Fruit fly (Drosophila melanogaster): ENCODE measurements around the gene RhoL.

The RhoL gene

DNA sequence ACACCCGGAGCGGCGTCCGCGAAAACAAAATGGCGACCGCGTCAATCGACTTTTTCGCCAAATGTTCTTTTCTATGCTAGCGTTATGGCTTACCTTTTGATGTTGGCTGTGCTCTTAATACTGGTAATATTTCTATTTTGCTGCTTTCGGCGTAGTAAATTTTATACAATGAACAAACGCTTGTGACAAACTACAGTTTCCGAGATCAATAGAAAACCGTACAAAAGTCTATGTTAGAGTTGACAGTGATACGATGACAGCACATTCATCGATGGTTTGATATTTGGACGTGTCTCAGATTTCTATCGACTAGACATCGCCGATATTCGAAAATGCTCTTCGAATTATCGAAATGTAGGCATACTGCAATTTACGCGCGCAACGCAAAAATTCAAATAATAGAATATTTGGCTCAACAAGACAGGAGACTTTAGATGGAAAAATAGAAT is 7.7 kb upstream of the RhoL start, which contains the start of gene rump (continued):
- TF ChIP-seq fru (optimal IDR thresholded peaks at IDR 0.05) (no peak), CG3407 (GFP tag; optimal IDR thresholded peaks at IDR 0.05) (no peak), aop (GFP tag; IDR thresholded peaks at IDR 0.05) (no peak), CG17829 (tag; optimal IDR thresholded peaks at IDR 0.05) (peak; percentile 54), zen2 (GFP tag; IDR thresholded peaks at IDR 0.05; ENCODE audit: partially characterized antibody) (no peak), Ravus (GFP tag; IDR thresholded peaks at IDR 0.05) (no peak), nerfin-1 (tag; optimal IDR thresholded peaks at IDR 0.05) (peak; percentile 5), HHEX (GFP tag; optimal IDR thresholded peaks at IDR 0.05) (no peak), da (GFP tag; optimal IDR thresholded peaks at IDR 0.05) (no peak), CG13287 (GFP tag; IDR thresholded peaks at IDR 0.05; ENCODE audit: partially characterized antibody) (no peak), sd (tag; optimal IDR thresholded peaks at IDR 0.05) (peak; percentile 60), CG33213 (GFP tag; optimal IDR thresholded peaks at IDR 0.05) (peak; percentile 7), CG30020 (tag; optimal IDR thresholded peaks at IDR 0.05) (peak; percentile 40), Hey (tag; optimal IDR thresholded peaks at IDR 0.05) (no peak), Trl (optimal IDR thresholded peaks at IDR 0.05) (no peak), Trl (GFP tag; optimal IDR thresholded peaks at IDR 0.05) (no peak), Poxn (GFP tag; IDR thresholded peaks at IDR 0.05) (no peak), CG16815 (GFP tag; optimal IDR thresholded peaks at IDR 0.05) (no peak), sug (tag; optimal IDR thresholded peaks at IDR 0.05) (peak; percentile 32), ara (GFP tag; IDR thresholded peaks at IDR 0.05) (no peak), Sry-β (GFP tag; optimal IDR thresholded peaks at IDR 0.05) (peak; percentile 54), ac (GFP tag; optimal IDR thresholded peaks at IDR 0.05) (no peak), CG10321 (GFP tag; IDR thresholded peaks at IDR 0.05) (no peak), CG8290 (GFP tag; optimal IDR thresholded peaks at IDR 0.05) (no peak), CG8290 (tag; optimal IDR thresholded peaks at IDR 0.05) (peak in 1 of 2 experiments; percentile 59), Pdp1 (GFP tag; optimal IDR thresholded peaks at IDR 0.05) (peak in 1 of 2 experiments; percentile 29), CG13894 (tag; optimal IDR thresholded peaks at IDR 0.05) (peak; percentile 17), vfl (GFP tag; optimal IDR thresholded peaks at IDR 0.05) (peak; percentile 34), wor (GFP tag; IDR thresholded peaks at IDR 0.05) (no peak), nmo (GFP tag; optimal IDR thresholded peaks at IDR 0.05) (peak; percentile 46), CoRest (tag; optimal IDR thresholded peaks at IDR 0.05) (peak; percentile 16)

- TF ChIP-seq CG8089 (GFP tag; optimal IDR thresholded peaks at IDR 0.05) = no peak
- no peak for TF ChIP-seq sr (GFP tag; IDR thresholded peaks at IDR 0.05)
- no peak for TF ChIP-seq CG10565 (GFP tag; optimal IDR thresholded peaks at IDR 0.05)
- no peak for TF ChIP-seq CG5245 (GFP tag; optimal IDR thresholded peaks at IDR 0.05)
- TF ChIP-seq CG3838 (GFP tag; optimal IDR thresholded peaks at IDR 0.05) = no peak
- no peak for TF ChIP-seq slbo (GFP tag; IDR thresholded peaks at IDR 0.05)
- TF ChIP-seq Bgb (GFP tag; IDR thresholded peaks at IDR 0.05; ENCODE audit: partially characterized antibody) = peak; percentile 95
- TF ChIP-seq pzg (GFP tag; optimal IDR thresholded peaks at IDR 0.05) = peak; percentile 76
- no peak for TF ChIP-seq disco-r (GFP tag; optimal IDR thresholded peaks at IDR 0.05)
- no peak for TF ChIP-seq ssp (GFP tag; IDR thresholded peaks at IDR 0.05)
- TF ChIP-seq NfI (GFP tag; optimal IDR thresholded peaks at IDR 0.05) = no peak
- TF ChIP-seq Oaz (GFP tag; IDR thresholded peaks at IDR 0.05) = no peak
- TF ChIP-seq Blimp-1 (GFP tag; optimal IDR thresholded peaks at IDR 0.05) = no peak
- TF ChIP-seq CG7745 (tag; optimal IDR thresholded peaks at IDR 0.05) = peak; percentile 19
- no peak for TF ChIP-seq CG4282 (GFP tag; optimal IDR thresholded peaks at IDR 0.05)
- TF ChIP-seq dmrt99B (tag; optimal IDR thresholded peaks at IDR 0.05) = no peak
- TF ChIP-seq Sry-δ (GFP tag; optimal IDR thresholded peaks at IDR 0.05) = peak; percentile 94
- peak; percentile 34 for TF ChIP-seq CG34376 (GFP tag; optimal IDR thresholded peaks at IDR 0.05)
- TF ChIP-seq CoRest (tag; optimal IDR thresholded peaks at IDR 0.05) = peak; percentile 52
- TF ChIP-seq CG12155 (GFP tag; optimal IDR thresholded peaks at IDR 0.05) = no peak
- no peak for TF ChIP-seq GATAe (GFP tag; conservative IDR thresholded peaks at IDR 0.05)
- no peak for TF ChIP-seq cwo (GFP tag; optimal IDR thresholded peaks at IDR 0.05)
- TF ChIP-seq Drgx (GFP tag; IDR thresholded peaks at IDR 0.05) = no peak
- no peak for TF ChIP-seq tup (GFP tag; optimal IDR thresholded peaks at IDR 0.05)
These were observed 2.0 kb upstream of the RhoL start, which contains the start of gene CG8149 for dm6 chr3R:9504355-9504754. CG8149 (plus strand) TSS chr3R:9504656.
